Worm (Caenorhabditis elegans) whole organism, L3 larva: ENCODE measurements around the gene T19D12.4.

ENCODE experiments used
- nfya-1 ChIP-seq: sonication (generic microtip); optimal IDR thresholded peaks from 2 replicates; lab custom pipeline; 2017; ENCODE audit warnings: missing genetic modification characterization, mild to moderate bottlenecking, missing compliant biosample characterization, antibody characterized with exemption, moderate library complexity; ENCODE audit not compliant: insufficient read depth
- nhr-11 ChIP-seq: fragments of 150-350 bp; optimal IDR thresholded peaks from 2 replicates; lab custom pipeline; 2014; ENCODE audit warnings: missing biosample characterization, missing genetic modification characterization
- pha-4 ChIP-seq: fragments of 150-350 bp; optimal IDR thresholded peaks from 2 replicates; lab custom pipeline; 2014; ENCODE audit warnings: missing biosample characterization, missing genetic modification reagents, missing genetic modification characterization
- pqm-1 ChIP-seq: fragments of 150-350 bp; optimal IDR thresholded peaks from 2 replicates; lab custom pipeline; 2017; ENCODE audit warnings: missing biosample characterization, missing genetic modification characterization, inconsistent platforms
- ztf-4 ChIP-seq: fragments of 150-350 bp; optimal IDR thresholded peaks from 2 replicates; lab custom pipeline; 2014; ENCODE audit warnings: missing biosample characterization, missing genetic modification characterization

- no peak for TF ChIP-seq pqm-1 (tag; lab: Kevin White, UChicago)
- TF ChIP-seq nfya-1 (tag; lab: Kevin White, UChicago) = no peak
- TF ChIP-seq pha-4 (tag; lab: Kevin White, UChicago) = no peak
- TF ChIP-seq nhr-11 (tag; lab: Kevin White, UChicago) = no peak
- TF ChIP-seq ztf-4 (tag; lab: Kevin White, UChicago) = no peak
Observed at ce11 chrII:6654284-6654683, 23.4 kb downstream of the T19D12.4 start, which contains the start of gene T19D12.9.
